Worm (Caenorhabditis elegans) whole organism, L4 larva: ENCODE measurements around the gene clh-4.

Experiments used
- ceh-28 ChIP-seq: fragments of 150-350 bp; optimal IDR thresholded peaks from 2 replicates; lab custom pipeline; 2014; ENCODE audit warnings: missing biosample characterization, missing genetic modification reagents, missing genetic modification characterization
- ceh-32 ChIP-seq: sonication (generic microtip); optimal IDR thresholded peaks from 2 replicates; lab custom pipeline; 2016; ENCODE audit warnings: mild to moderate bottlenecking, missing genetic modification characterization, missing compliant biosample characterization; ENCODE audit not compliant: poor library complexity
- gei-8 ChIP-seq: fragments of 200-800 bp; sonication (Bioruptor generic); optimal IDR thresholded peaks from 2 replicates; lab custom pipeline; 2018; ENCODE audit warnings: mild to moderate bottlenecking, missing genetic modification characterization, missing compliant biosample characterization
- lin-13 ChIP-seq: fragments of 150-350 bp; optimal IDR thresholded peaks from 2 replicates; lab custom pipeline; 2014; ENCODE audit warnings: missing biosample characterization, missing genetic modification reagents, missing genetic modification characterization
- lsy-2 ChIP-seq, 2 experiments: fragments of 150-350 bp in 1 of 2; sonication (generic microtip) in 1 of 2; optimal IDR thresholded peaks; 2 replicates each; lab custom pipeline; 2014 to 2017; ENCODE audit warnings: missing biosample characterization in 2 of 2, missing genetic modification characterization in 2 of 2
- mep-1 ChIP-seq: fragments of 150-350 bp; sonication (generic microtip); optimal IDR thresholded peaks from 3 replicates; lab custom pipeline; 2014; ENCODE audit warnings: missing biosample characterization, missing genetic modification characterization
- nhr-28 ChIP-seq: fragments of 150-350 bp; optimal IDR thresholded peaks from 2 replicates; lab custom pipeline; 2014; ENCODE audit warnings: missing biosample characterization, missing genetic modification characterization
- unc-39 ChIP-seq: sonication (generic microtip); optimal IDR thresholded peaks from 2 replicates; lab custom pipeline; 2017; ENCODE audit warnings: missing biosample characterization, missing genetic modification characterization
- unc-62 ChIP-seq, 3 experiments: fragments of 150-350 bp in 1 of 3; sonication (generic microtip); optimal IDR thresholded peaks in 2 of 3; peaks in 1 of 3; 1 replicate in 1 of 3; 2 replicates in 2 of 3; lab custom pipeline; 2014 to 2017; ENCODE audit warnings: missing biosample characterization in 3 of 3, missing genetic modification characterization in 3 of 3, missing genetic modification reagents in 3 of 3, missing genotype in 1 of 3
- zip-11 ChIP-seq: fragments of 200-800 bp; sonication (Bioruptor generic); IDR thresholded peaks from 2 replicates; pipeline ENCODE4 v1.3.6; 2022; ENCODE audit warnings: missing genetic modification characterization, missing compliant biosample characterization

DNA sequence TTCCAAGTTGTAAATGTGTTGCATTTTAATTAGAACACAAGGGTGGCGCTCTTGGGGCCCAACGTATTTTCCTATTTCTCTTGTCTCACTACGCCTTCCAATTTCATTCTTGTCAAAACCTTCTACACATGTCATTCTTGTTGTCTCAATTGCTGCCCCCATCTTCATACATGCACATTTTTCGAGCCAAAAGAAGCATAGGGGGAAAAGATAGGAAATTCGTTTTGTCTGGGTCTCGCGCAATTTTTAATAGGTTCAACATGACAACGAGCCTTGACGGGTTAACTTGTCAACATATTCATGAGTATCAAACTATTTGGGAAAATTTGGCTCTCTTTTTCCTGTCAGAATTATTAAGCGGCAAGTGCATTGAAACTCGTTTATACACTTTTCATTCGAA is 23.0 kb upstream of the clh-4 start:
- TF ChIP-seq ceh-32 (tag; lab: Kevin White, UChicago): no peak
- no peak for TF ChIP-seq lsy-2 (tag; optimal IDR thresholded peaks at IDR 0.05; lab: Kevin White, UChicago)
- TF ChIP-seq gei-8 (GFP tag; lab: Kevin White, UChicago): no peak
- no peak for TF ChIP-seq mep-1
- TF ChIP-seq lin-13 (GFP tag; lab: Kevin White, UChicago): no peak
- TF ChIP-seq unc-39 (tag; lab: Kevin White, UChicago): no peak
- no peak for TF ChIP-seq nhr-28 (tag; lab: Kevin White, UChicago)
- no peak for TF ChIP-seq unc-62 (GFP tag; optimal IDR thresholded peaks at IDR 0.05 in 1 of 2; lab: Kevin White, UChicago)
- no peak for TF ChIP-seq unc-62 (tag; optimal IDR thresholded peaks at IDR 0.05; lab: Kevin White, UChicago)
- no peak for TF ChIP-seq zip-11 (GFP tag; lab: Robert Waterston, UW)
- no peak for TF ChIP-seq ceh-28
